Fruit fly (Drosophila melanogaster) whole organism, embryonic: ENCODE data around the gene stac.

ENCODE experiments used
- Atf3 ChIP-seq: fragments of 200-800 bp; sonication (Bioruptor generic); optimal IDR thresholded peaks from 3 replicates; lab custom pipeline; 2016; ENCODE audit warnings: missing biosample characterization, missing genetic modification characterization
- CG10543 ChIP-seq: fragments of 200-800 bp; sonication (Bioruptor generic); optimal IDR thresholded peaks from 3 replicates; lab custom pipeline; 2017; ENCODE audit warnings: missing biosample characterization, mild to moderate bottlenecking, missing genetic modification characterization, moderate library complexity
- CG12236 ChIP-seq: fragments of 200-800 bp; sonication (Bioruptor generic); optimal IDR thresholded peaks from 2 replicates; lab custom pipeline; 2016; ENCODE audit warnings: missing biosample characterization, missing genetic modification characterization
- CG13287 ChIP-seq: fragments of 200-800 bp; sonication (Bioruptor generic); IDR thresholded peaks from 2 replicates; pipeline ENCODE4 v1.3.6; 2022; ENCODE audit warnings: missing biosample characterization, missing genetic modification characterization; ENCODE audit not compliant: partially characterized antibody
- CG13296 ChIP-seq: fragments of 200-800 bp; sonication (Bioruptor generic); optimal IDR thresholded peaks from 3 replicates; lab custom pipeline; 2018; ENCODE audit warnings: missing biosample characterization, mild to moderate bottlenecking, missing genetic modification characterization
- CG13424 ChIP-seq: fragments of 200-800 bp; sonication (Bioruptor generic); optimal IDR thresholded peaks from 2 replicates; lab custom pipeline; 2019; ENCODE audit warnings: missing biosample characterization, mild to moderate bottlenecking, missing genetic modification characterization, moderate library complexity
- CG15479 ChIP-seq: fragments of 200-800 bp; sonication (Bioruptor generic); optimal IDR thresholded peaks from 3 replicates; lab custom pipeline; 2019; ENCODE audit warnings: missing biosample characterization, mild to moderate bottlenecking, missing genetic modification characterization, moderate library complexity
- CG15514 ChIP-seq: fragments of 200-800 bp; sonication (Bioruptor generic); optimal IDR thresholded peaks from 3 replicates; lab custom pipeline; 2017; ENCODE audit warnings: missing biosample characterization, missing genetic modification characterization, mild to moderate bottlenecking, moderate library complexity, missing genetic modification reagents
- CG17359 ChIP-seq: fragments of 200-800 bp; sonication (Bioruptor generic); optimal IDR thresholded peaks from 3 replicates; lab custom pipeline; 2018; ENCODE audit warnings: missing biosample characterization, mild to moderate bottlenecking, missing genetic modification characterization, moderate library complexity
- CG17361 ChIP-seq: fragments of 200-800 bp; sonication (Bioruptor generic); IDR thresholded peaks from 3 replicates; pipeline ENCODE4 v1.3.6; 2022; ENCODE audit warnings: missing biosample characterization, missing genetic modification characterization
- CG17385 ChIP-seq: fragments of 200-800 bp; sonication (Bioruptor generic); optimal IDR thresholded peaks from 3 replicates; lab custom pipeline; 2018; ENCODE audit warnings: missing biosample characterization, mild to moderate bottlenecking, missing genetic modification characterization
- CG17612 ChIP-seq: fragments of 200-800 bp; sonication (Bioruptor generic); IDR thresholded peaks from 2 replicates; pipeline ENCODE4 v1.3.6; 2022; ENCODE audit warnings: missing biosample characterization, missing genetic modification characterization
- CG18476 ChIP-seq: fragments of 200-800 bp; sonication (Bioruptor generic); optimal IDR thresholded peaks from 2 replicates; lab custom pipeline; 2016; ENCODE audit warnings: missing biosample characterization, mild to moderate bottlenecking, missing genetic modification characterization
- CG2129 ChIP-seq: fragments of 200-800 bp; sonication (Bioruptor generic); IDR thresholded peaks from 2 replicates; pipeline ENCODE4 v1.3.6; 2022; ENCODE audit warnings: missing biosample characterization, missing genetic modification characterization; ENCODE audit not compliant: partially characterized antibody
- CG31441 ChIP-seq: fragments of 200-800 bp; sonication (Bioruptor generic); IDR thresholded peaks from 2 replicates; pipeline ENCODE4 v1.3.6; 2022; ENCODE audit warnings: missing biosample characterization, missing genetic modification characterization
- CG34422 ChIP-seq: fragments of 200-800 bp; sonication (Bioruptor generic); IDR thresholded peaks from 3 replicates; pipeline ENCODE4 v1.3.6; 2022; ENCODE audit warnings: missing biosample characterization, missing genetic modification characterization
- CG4617 ChIP-seq: fragments of 200-800 bp; sonication (Bioruptor generic); optimal IDR thresholded peaks from 3 replicates; lab custom pipeline; 2016; ENCODE audit warnings: missing biosample characterization, missing genetic modification characterization, borderline replicate concordance
- CG5953 ChIP-seq: fragments of 200-800 bp; sonication (Bioruptor generic); IDR thresholded peaks from 2 replicates; pipeline ENCODE4 v1.3.6; 2022; ENCODE audit warnings: missing biosample characterization, missing genetic modification characterization
- CG8944 ChIP-seq: fragments of 200-800 bp; sonication (Bioruptor generic); optimal IDR thresholded peaks from 3 replicates; lab custom pipeline; 2016; ENCODE audit warnings: missing biosample characterization, missing genetic modification characterization
- D ChIP-seq, 2 experiments: fragments of 200-800 bp in 1 of 2; fragments of >200 bp in 1 of 2; sonication (Bioruptor generic) in 1 of 2; optimal IDR thresholded peaks; 2 replicates in 1 of 2; 3 replicates in 1 of 2; lab custom pipeline; 2017; ENCODE audit warnings: mild to moderate bottlenecking in 1 of 2, missing biosample characterization in 1 of 2, missing genetic modification characterization in 1 of 2, missing genetic modification reagents in 1 of 2
- Lhr ChIP-seq: fragments of 200-800 bp; sonication (Bioruptor generic); optimal IDR thresholded peaks from 3 replicates; lab custom pipeline; 2017; ENCODE audit warnings: mild to moderate bottlenecking, missing biosample characterization, missing genetic modification reagents, missing genetic modification characterization
- Mes4 ChIP-seq: fragments of 200-800 bp; sonication (Bioruptor generic); optimal IDR thresholded peaks from 2 replicates; lab custom pipeline; 2016; ENCODE audit warnings: missing biosample characterization, missing genetic modification characterization
- NK7.1 ChIP-seq: fragments of 200-800 bp; sonication (Bioruptor generic); optimal IDR thresholded peaks from 3 replicates; lab custom pipeline; 2016; ENCODE audit warnings: missing biosample characterization, missing genetic modification characterization
- Oaz ChIP-seq: fragments of 200-800 bp; sonication (Bioruptor generic); IDR thresholded peaks from 2 replicates; pipeline ENCODE4 v1.3.6; 2022; ENCODE audit warnings: missing biosample characterization, missing genetic modification characterization
- Optix ChIP-seq: fragments of 200-800 bp; sonication (Bioruptor generic); IDR thresholded peaks from 3 replicates; pipeline ENCODE4 v1.3.6; 2022; ENCODE audit warnings: missing biosample characterization, missing genetic modification characterization
- Spps ChIP-seq: fragments of 200-800 bp; sonication (Bioruptor generic); optimal IDR thresholded peaks from 2 replicates; lab custom pipeline; 2018; ENCODE audit warnings: missing biosample characterization, mild to moderate bottlenecking, missing genetic modification characterization
- Ssrp ChIP-seq: fragments of 200-800 bp; sonication (Bioruptor generic); optimal IDR thresholded peaks from 2 replicates; lab custom pipeline; 2018; ENCODE audit warnings: missing biosample characterization, mild to moderate bottlenecking, missing genetic modification characterization, moderate library complexity
- Usf ChIP-seq: fragments of 200-800 bp; sonication (Bioruptor generic); optimal IDR thresholded peaks from 2 replicates; lab custom pipeline; 2017; ENCODE audit warnings: missing genotype, missing biosample characterization, missing genetic modification characterization
- ap ChIP-seq: fragments of 200-800 bp; sonication (Bioruptor generic); IDR thresholded peaks from 2 replicates; pipeline ENCODE4 v1.3.6; 2022; ENCODE audit warnings: missing biosample characterization, missing genetic modification characterization
- ash1 ChIP-seq: fragments of 200-800 bp; sonication (Bioruptor generic); optimal IDR thresholded peaks from 2 replicates; lab custom pipeline; 2018; ENCODE audit warnings: missing biosample characterization, mild to moderate bottlenecking, missing genetic modification characterization
- ato ChIP-seq: fragments of 200-800 bp; sonication (Bioruptor generic); IDR thresholded peaks from 2 replicates; pipeline ENCODE4 v1.3.6; 2022; ENCODE audit warnings: missing biosample characterization, missing genetic modification characterization; ENCODE audit not compliant: partially characterized antibody
- bab2 ChIP-seq: fragments of 200-800 bp; sonication (Bioruptor generic); optimal IDR thresholded peaks from 2 replicates; lab custom pipeline; 2016; ENCODE audit warnings: missing biosample characterization, missing genetic modification characterization
- bowl ChIP-seq: fragments of 200-800 bp; sonication (Bioruptor generic); IDR thresholded peaks from 2 replicates; pipeline ENCODE4 v1.3.6; 2022; ENCODE audit warnings: missing biosample characterization, missing genetic modification characterization
- chn ChIP-seq: fragments of 200-800 bp; sonication (Bioruptor generic); optimal IDR thresholded peaks from 2 replicates; lab custom pipeline; 2016; ENCODE audit warnings: missing biosample characterization, missing genetic modification characterization
- dpn ChIP-seq, 2 experiments: fragments of 200-800 bp; sonication (Bioruptor generic); optimal IDR thresholded peaks; 3 replicates each; lab custom pipeline; 2016; ENCODE audit warnings: missing biosample characterization in 2 of 2, missing genetic modification characterization in 2 of 2
- emc ChIP-seq: fragments of 200-800 bp; sonication (Bioruptor generic); optimal IDR thresholded peaks from 2 replicates; lab custom pipeline; 2016; ENCODE audit warnings: missing biosample characterization, missing genetic modification characterization
- ftz-f1 ChIP-seq: fragments of 200-800 bp; sonication (Bioruptor generic); optimal IDR thresholded peaks from 2 replicates; lab custom pipeline; 2016; ENCODE audit warnings: missing biosample characterization, missing genetic modification characterization
- lbe ChIP-seq: fragments of 200-800 bp; sonication (Bioruptor generic); optimal IDR thresholded peaks from 2 replicates; lab custom pipeline; 2016; ENCODE audit warnings: missing biosample characterization, mild to moderate bottlenecking, missing genetic modification characterization
- mirr ChIP-seq: fragments of 200-800 bp; sonication (Bioruptor generic); optimal IDR thresholded peaks from 3 replicates; lab custom pipeline; 2018; ENCODE audit warnings: missing biosample characterization, mild to moderate bottlenecking, missing genetic modification characterization
- mld ChIP-seq: fragments of 200-800 bp; sonication (Bioruptor generic); IDR thresholded peaks from 3 replicates; pipeline ENCODE4 v1.3.6; 2022; ENCODE audit warnings: missing biosample characterization, missing genetic modification characterization; ENCODE audit not compliant: partially characterized antibody
- pros ChIP-seq: fragments of 200-800 bp; sonication (Bioruptor generic); optimal IDR thresholded peaks from 3 replicates; lab custom pipeline; 2019; ENCODE audit warnings: missing biosample characterization, mild to moderate bottlenecking, missing genetic modification characterization, moderate library complexity
- schlank ChIP-seq: fragments of 200-800 bp; sonication (Bioruptor generic); optimal IDR thresholded peaks from 2 replicates; lab custom pipeline; 2018; ENCODE audit warnings: missing biosample characterization, mild to moderate bottlenecking, missing genetic modification characterization
- sob ChIP-seq: fragments of 200-800 bp; sonication (Bioruptor generic); IDR thresholded peaks from 2 replicates; pipeline ENCODE4 v1.3.6; 2022; ENCODE audit warnings: missing biosample characterization, missing genetic modification characterization
- ssp ChIP-seq: fragments of 200-800 bp; sonication (Bioruptor generic); IDR thresholded peaks from 2 replicates; pipeline ENCODE4 v1.3.6; 2022; ENCODE audit warnings: missing biosample characterization, missing genetic modification characterization
- sug ChIP-seq: fragments of 200-800 bp; optimal IDR thresholded peaks from 2 replicates; lab custom pipeline; 2019; ENCODE audit warnings: missing biosample characterization, mild to moderate bottlenecking, missing genetic modification characterization, moderate library complexity
- tgo ChIP-seq: fragments of 200-800 bp; sonication (Bioruptor generic); IDR thresholded peaks from 3 replicates; pipeline ENCODE4 v1.3.6; 2022; ENCODE audit warnings: missing biosample characterization, missing genetic modification characterization
- tll ChIP-seq, 2 experiments: fragments of 200-800 bp in 1 of 2; fragments of >200 bp in 1 of 2; sonication (Bioruptor generic) in 1 of 2; optimal IDR thresholded peaks; 2 replicates each; lab custom pipeline; 2017 to 2019; ENCODE audit warnings: missing biosample characterization in 2 of 2, missing genetic modification characterization in 2 of 2, mild to moderate bottlenecking in 1 of 2, moderate library complexity in 1 of 2
- trem ChIP-seq: fragments of 200-800 bp; optimal IDR thresholded peaks from 3 replicates; lab custom pipeline; 2019; ENCODE audit warnings: missing biosample characterization, mild to moderate bottlenecking, missing genetic modification characterization, moderate library complexity
- unpg ChIP-seq: fragments of 200-800 bp; sonication (Bioruptor generic); optimal IDR thresholded peaks from 3 replicates; lab custom pipeline; 2018; ENCODE audit warnings: missing biosample characterization, mild to moderate bottlenecking, missing genetic modification characterization, moderate library complexity
- wek ChIP-seq: fragments of 200-800 bp; sonication (Bioruptor generic); optimal IDR thresholded peaks from 3 replicates; lab custom pipeline; 2018; ENCODE audit warnings: missing biosample characterization, mild to moderate bottlenecking, missing genetic modification characterization, moderate library complexity

Gene stac

dm6 chr3R:25047504-25047903 is 8.6 kb upstream of the stac start, which contains the start of gene CG11790 (continued):
- TF ChIP-seq ato (GFP tag; lab: Robert Waterston, UW) (peak; percentile 82), sug (tag; lab: Kevin White, UChicago) (no peak), tll (GFP tag; optimal IDR thresholded peaks at IDR 0.05; lab: Kevin White, UChicago) (no peak), ssp (no peak), NK7.1 (GFP tag; lab: Kevin White, UChicago) (no peak), CG17385 (GFP tag; lab: Kevin White, UChicago) (no peak), bowl (GFP tag; lab: Robert Waterston, UW) (no peak), ftz-f1 (peak; percentile 69), Mes4 (no peak), bab2 (GFP tag; lab: Kevin White, UChicago) (no peak), CG12236 (no peak), trem (no peak), tgo (no peak), mirr (no peak), wek (no peak), CG10543 (GFP tag; lab: Kevin White, UChicago) (no peak), dpn (GFP tag; optimal IDR thresholded peaks at IDR 0.05; lab: Kevin White, UChicago) (no peak), CG17359 (tag; lab: Kevin White, UChicago) (no peak), emc (no peak), CG13296 (GFP tag; lab: Kevin White, UChicago) (peak; percentile 2), Usf (no peak), unpg (no peak), Atf3 (GFP tag; lab: Kevin White, UChicago) (no peak), schlank (tag; lab: Kevin White, UChicago) (no peak), ash1 (GFP tag; lab: Kevin White, UChicago) (no peak), CG18476 (GFP tag; lab: Kevin White, UChicago) (no peak), lbe (peak; percentile 2), D (optimal IDR thresholded peaks at IDR 0.05; lab: Kevin White, UChicago) (no peak), D (GFP tag; optimal IDR thresholded peaks at IDR 0.05; lab: Kevin White, UChicago) (no peak), sob (GFP tag; lab: Robert Waterston, UW) (0 out of 2 replicates have a peak, but pooled peaks have one; percentile 20), Spps (no peak), CG17361 (no peak), Ssrp (no peak), CG8944 (GFP tag; lab: Kevin White, UChicago) (no peak), CG15514 (GFP tag; lab: Kevin White, UChicago) (peak; percentile 75), CG13424 (tag; lab: Kevin White, UChicago) (no peak), ap (GFP tag; lab: Robert Waterston, UW) (no peak), Oaz (GFP tag; lab: Robert Waterston, UW) (no peak), CG4617 (GFP tag; lab: Kevin White, UChicago) (peak; percentile 10), Lhr (no peak), CG17612 (GFP tag; lab: Robert Waterston, UW) (no peak), chn (GFP tag; lab: Kevin White, UChicago) (no peak), CG13287 (GFP tag; lab: Robert Waterston, UW) (peak; percentile 88), Optix (GFP tag; lab: Robert Waterston, UW) (no peak), pros (GFP tag; lab: Kevin White, UChicago) (no peak), CG15479 (GFP tag; lab: Kevin White, UChicago) (no peak), CG2129 (peak; percentile 40; the same call in 1 of the 2 replicates), CG5953 (no peak), CG31441 (GFP tag; lab: Robert Waterston, UW) (no peak), mld (peak; percentile 73), CG34422 (GFP tag; lab: Robert Waterston, UW) (no peak)
